Worm (Caenorhabditis elegans) whole organism, early embryonic: ENCODE measurements around the gene chil-1.

Source experiments
- B0310.2 ChIP-seq: sonication (generic microtip); optimal IDR thresholded peaks from 2 replicates; lab custom pipeline; 2016; ENCODE audit warnings: mild to moderate bottlenecking, missing genetic modification characterization, missing compliant biosample characterization
- F13C5.2 ChIP-seq: sonication (generic microtip); optimal IDR thresholded peaks from 2 replicates; lab custom pipeline; 2017; ENCODE audit warnings: mild to moderate bottlenecking, missing genetic modification characterization, inconsistent platforms, missing compliant biosample characterization
- aly-1 ChIP-seq: sonication (generic microtip); optimal IDR thresholded peaks from 2 replicates; lab custom pipeline; 2016; ENCODE audit warnings: missing genetic modification characterization, missing compliant biosample characterization
- ama-1 ChIP-seq: fragments of 150-350 bp; optimal IDR thresholded peaks from 2 replicates; lab custom pipeline; 2014
- ceh-13 ChIP-seq: fragments of 200-800 bp; sonication (Bioruptor generic); optimal IDR thresholded peaks from 2 replicates; lab custom pipeline; 2018; ENCODE audit warnings: mild to moderate bottlenecking, missing genetic modification characterization, missing compliant biosample characterization
- ceh-36 ChIP-seq: sonication (generic microtip); optimal IDR thresholded peaks from 2 replicates; lab custom pipeline; 2016; ENCODE audit warnings: missing genetic modification characterization, inconsistent platforms, missing compliant biosample characterization
- ets-7 ChIP-seq: sonication (generic microtip); optimal IDR thresholded peaks from 2 replicates; lab custom pipeline; 2016; ENCODE audit warnings: missing genotype, missing genetic modification characterization, missing compliant biosample characterization
- flt-1 ChIP-seq: fragments of 200-800 bp; sonication (Bioruptor generic); IDR thresholded peaks from 2 replicates; pipeline ENCODE4 v1.3.6; 2022; ENCODE audit warnings: missing genetic modification characterization, missing compliant biosample characterization
- hmbx-1 ChIP-seq: sonication (generic microtip); optimal IDR thresholded peaks from 2 replicates; lab custom pipeline; 2016; ENCODE audit warnings: mild to moderate bottlenecking, missing genetic modification characterization, missing compliant biosample characterization
- hmg-4 ChIP-seq: fragments of 200-800 bp; sonication (Bioruptor generic); optimal IDR thresholded peaks from 2 replicates; lab custom pipeline; 2018; ENCODE audit warnings: mild to moderate bottlenecking, missing genetic modification characterization, missing compliant biosample characterization
- hnd-1 ChIP-seq: sonication (generic microtip); optimal IDR thresholded peaks from 2 replicates; lab custom pipeline; 2016; ENCODE audit warnings: missing genetic modification characterization, missing compliant biosample characterization
- pes-1 ChIP-seq: fragments of 200-800 bp; sonication (Bioruptor generic); IDR thresholded peaks from 2 replicates; pipeline ENCODE4 v1.3.6; 2022; ENCODE audit warnings: missing genetic modification reagents, missing genetic modification characterization, missing compliant biosample characterization
- scrt-1 ChIP-seq: fragments of 200-800 bp; sonication (Bioruptor generic); IDR thresholded peaks from 2 replicates; pipeline ENCODE4 v1.3.6; 2022; ENCODE audit warnings: missing genetic modification characterization, missing compliant biosample characterization
- sea-1 ChIP-seq: fragments of 200-800 bp; sonication (Bioruptor generic); conservative IDR thresholded peaks from 2 replicates; pipeline ENCODE4 v1.3.6; 2022; ENCODE audit warnings: missing genetic modification characterization, missing compliant biosample characterization
- tbx-11 ChIP-seq: fragments of 200-800 bp; sonication (Bioruptor generic); IDR thresholded peaks from 2 replicates; pipeline ENCODE4 v1.3.6; 2022; ENCODE audit warnings: missing genetic modification characterization, missing compliant biosample characterization
- tbx-37 ChIP-seq: fragments of 200-800 bp; sonication (Bioruptor generic); conservative IDR thresholded peaks from 2 replicates; pipeline ENCODE4 v1.3.6; 2022; ENCODE audit warnings: missing genetic modification reagents, missing genetic modification characterization, missing compliant biosample characterization
- tra-4 ChIP-seq: sonication (generic microtip); optimal IDR thresholded peaks from 2 replicates; lab custom pipeline; 2017; ENCODE audit warnings: missing genetic modification characterization, missing compliant biosample characterization

The chil-1 gene

ce11 chrII:9828502-9828901, 37.8 kb downstream of the chil-1 start:
- no peak for TF ChIP-seq ceh-36
- TF ChIP-seq scrt-1 (GFP tag; lab: Robert Waterston, UW) = no peak
- no peak for TF ChIP-seq hmg-4
- no peak for TF ChIP-seq hnd-1 (tag; lab: Kevin White, UChicago)
- TF ChIP-seq F13C5.2 (tag; lab: Kevin White, UChicago) = no peak
- no peak for TF ChIP-seq tra-4 (tag; lab: Kevin White, UChicago)
- no peak for TF ChIP-seq ets-7 (tag; lab: Kevin White, UChicago)
- TF ChIP-seq tbx-37 = no peak
- TF ChIP-seq ceh-13 (GFP tag; lab: Kevin White, UChicago) = no peak
- TF ChIP-seq ama-1 = no peak
- TF ChIP-seq pes-1 (GFP tag; lab: Robert Waterston, UW) = no peak
- TF ChIP-seq sea-1 (GFP tag; lab: Robert Waterston, UW) = no peak
- no peak for TF ChIP-seq hmbx-1 (tag; lab: Kevin White, UChicago)
- TF ChIP-seq flt-1 (GFP tag; lab: Robert Waterston, UW) = no peak
- no peak for TF ChIP-seq aly-1 (tag; lab: Kevin White, UChicago)
- no peak for TF ChIP-seq tbx-11
- no peak for TF ChIP-seq B0310.2 (tag; lab: Kevin White, UChicago)

ce11 chrII:9827852-9828251, 38.4 kb downstream of the chil-1 start, which contains the start of gene eyg-1:
TSS of gene eyg-1 (minus strand) at chrII:9827952.
- no peak for TF ChIP-seq F13C5.2 (tag; lab: Kevin White, UChicago)
- TF ChIP-seq ama-1 = no peak
- TF ChIP-seq hmbx-1 (tag; lab: Kevin White, UChicago) = no peak

- TF ChIP-seq sea-1 (GFP tag; lab: Robert Waterston, UW) = no peak
- no peak for TF ChIP-seq tbx-37
- TF ChIP-seq ceh-13 (GFP tag; lab: Kevin White, UChicago) = no peak
These were observed 39.3 kb downstream of the chil-1 start for ce11 chrII:9826946-9827345.
